Fruit fly (Drosophila melanogaster): ENCODE data around the gene Taf4.
A peak's percentile ranks its signal among the peaks of the same experiment; 100 is the strongest.

Gene Taf4

DNA sequence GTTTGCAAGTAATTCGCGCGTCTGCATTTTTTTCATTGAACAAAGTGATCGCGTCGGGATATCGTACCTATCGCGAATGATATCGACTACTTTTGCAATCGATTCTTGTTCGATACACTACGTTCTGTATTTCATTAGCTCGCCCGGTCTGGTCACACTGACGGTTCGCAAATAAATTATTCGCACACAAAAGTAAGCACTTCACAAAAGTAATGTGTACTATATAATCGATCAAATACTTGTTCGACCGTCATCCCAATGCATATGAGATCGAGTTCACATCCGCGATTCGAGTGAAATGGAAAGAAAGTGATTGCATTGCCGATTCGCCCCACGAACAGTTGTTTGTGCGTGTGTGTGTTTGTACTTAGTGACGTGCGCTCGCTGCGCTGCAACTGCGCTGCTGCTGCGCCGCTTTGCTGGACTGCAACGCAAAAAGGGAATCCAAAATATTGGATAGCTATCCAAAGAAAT, 22.6 kb upstream of the Taf4 start, which contains the start of the genes CG5235 and ClC-c (continued):
- TF ChIP-seq al (GFP tag; IDR thresholded peaks at IDR 0.05) (no peak), CG34422 (GFP tag; IDR thresholded peaks at IDR 0.05) (peak; percentile 23; the same call in 1 of the 3 replicates), Rfx (GFP tag; IDR thresholded peaks at IDR 0.05) (no peak), ERR (GFP tag; optimal IDR thresholded peaks at IDR 0.05) (no peak), bcd (GFP tag; optimal IDR thresholded peaks at IDR 0.05) (no peak), peb (GFP tag; IDR thresholded peaks at IDR 0.05) (no peak), bab2 (GFP tag; optimal IDR thresholded peaks at IDR 0.05) (no peak), her (GFP tag; optimal IDR thresholded peaks at IDR 0.05) (peak; percentile 16), ase (GFP tag; IDR thresholded peaks at IDR 0.05) (no peak), NFAT (GFP tag; IDR thresholded peaks at IDR 0.05) (no peak), lbe (GFP tag; optimal IDR thresholded peaks at IDR 0.05) (peak; percentile 29), CG3726 (GFP tag; IDR thresholded peaks at IDR 0.05) (no peak), oc (tag; optimal IDR thresholded peaks at IDR 0.05) (no peak), CG12659 (GFP tag; optimal IDR thresholded peaks at IDR 0.05) (peak; percentile 42), HmgD (GFP tag; optimal IDR thresholded peaks at IDR 0.05) (peak; percentile 60), CG3847 (GFP tag; IDR thresholded peaks at IDR 0.05) (0 out of 2 replicates have a peak, but pooled peaks have one; percentile 12), Ssrp (tag; optimal IDR thresholded peaks at IDR 0.05) (no peak), CG18262 (tag; optimal IDR thresholded peaks at IDR 0.05) (no peak), TFAM (GFP tag; optimal IDR thresholded peaks at IDR 0.05) (no peak), so (GFP tag; IDR thresholded peaks at IDR 0.05) (no peak), stc (GFP tag; IDR thresholded peaks at IDR 0.05) (no peak), CG17328 (GFP tag; IDR thresholded peaks at IDR 0.05) (no peak), CG3995 (GFP tag; optimal IDR thresholded peaks at IDR 0.05) (peak; percentile 76), CG7928 (GFP tag; optimal IDR thresholded peaks at IDR 0.05) (no peak), CG16863 (GFP tag; optimal IDR thresholded peaks at IDR 0.05) (peak; percentile 64), CoRest (tag; optimal IDR thresholded peaks at IDR 0.05) (no peak), jumu (GFP tag; optimal IDR thresholded peaks at IDR 0.05) (no peak), Neu2 (GFP tag; optimal IDR thresholded peaks at IDR 0.05; ENCODE audit: borderline replicate concordance) (no peak), Adf1 (GFP tag; IDR thresholded peaks at IDR 0.05) (peak; percentile 97), tin (GFP tag; optimal IDR thresholded peaks at IDR 0.05) (no peak), CG31388 (GFP tag; optimal IDR thresholded peaks at IDR 0.05) (no peak), Oaz (GFP tag; IDR thresholded peaks at IDR 0.05) (no peak), sr (GFP tag; IDR thresholded peaks at IDR 0.05) (no peak), CG12104 (GFP tag; optimal IDR thresholded peaks at IDR 0.05) (no peak), Dref (GFP tag; IDR thresholded peaks at IDR 0.05) (peak; percentile 94), fd102C (GFP tag; optimal IDR thresholded peaks at IDR 0.05) (no peak), CG7786 (GFP tag; optimal IDR thresholded peaks at IDR 0.05) (no peak), pzg (GFP tag; optimal IDR thresholded peaks at IDR 0.05) (peak; percentile 84), hb (GFP tag; IDR thresholded peaks at IDR 0.05; ENCODE audit: partially characterized antibody) (peak; percentile 78), pnt (GFP tag; optimal IDR thresholded peaks at IDR 0.05) (no peak), trem (tag; optimal IDR thresholded peaks at IDR 0.05) (peak; percentile 45), CG4282 (GFP tag; optimal IDR thresholded peaks at IDR 0.05) (no peak), CG10321 (GFP tag; IDR thresholded peaks at IDR 0.05) (no peak), rib (GFP tag; IDR thresholded peaks at IDR 0.05) (peak; percentile 94), CG14014 (GFP tag; IDR thresholded peaks at IDR 0.05) (no peak), CG14441 (GFP tag; IDR thresholded peaks at IDR 0.05) (no peak), lab (GFP tag; optimal IDR thresholded peaks at IDR 0.05) (no peak), org-1 (GFP tag; optimal IDR thresholded peaks at IDR 0.05) (no peak), C15 (GFP tag; IDR thresholded peaks at IDR 0.05) (no peak), GATAe (GFP tag; conservative IDR thresholded peaks at IDR 0.05) (no peak), NK7.1 (GFP tag; optimal IDR thresholded peaks at IDR 0.05) (no peak), seq (GFP tag; IDR thresholded peaks at IDR 0.05) (no peak), CG1832 (GFP tag; optimal IDR thresholded peaks at IDR 0.05) (no peak)

Data from whole organism, embryonic.